Fruit fly (Drosophila melanogaster) whole organism, embryonic: ENCODE data around the gene ghi.

Source experiments
- B-H1 ChIP-seq: fragments of 200-800 bp; sonication (Bioruptor generic); IDR thresholded peaks from 3 replicates; pipeline ENCODE4 v1.3.6; 2022; ENCODE audit warnings: missing biosample characterization, missing genetic modification characterization
- Bteb2 ChIP-seq: fragments of 200-800 bp; sonication (Bioruptor generic); optimal IDR thresholded peaks from 2 replicates; lab custom pipeline; 2016; ENCODE audit warnings: missing biosample characterization, missing genetic modification characterization
- CG10462 ChIP-seq: fragments of 200-800 bp; sonication (Bioruptor generic); optimal IDR thresholded peaks from 2 replicates; lab custom pipeline; 2016; ENCODE audit warnings: missing biosample characterization, missing genetic modification characterization
- CG10565 ChIP-seq: fragments of 200-800 bp; sonication (Bioruptor generic); optimal IDR thresholded peaks from 3 replicates; lab custom pipeline; 2016; ENCODE audit warnings: missing biosample characterization, mild to moderate bottlenecking, missing genetic modification characterization
- CG10654 ChIP-seq: fragments of 200-800 bp; sonication (Bioruptor generic); optimal IDR thresholded peaks from 2 replicates; lab custom pipeline; 2016; ENCODE audit warnings: missing biosample characterization, missing genetic modification characterization
- CG11093 ChIP-seq: fragments of 200-800 bp; sonication (Bioruptor generic); IDR thresholded peaks from 3 replicates; pipeline ENCODE4 v1.3.6; 2022; ENCODE audit warnings: missing biosample characterization, missing genetic modification characterization
- CG12391 ChIP-seq: fragments of 200-800 bp; sonication (Bioruptor generic); optimal IDR thresholded peaks from 3 replicates; lab custom pipeline; 2018; ENCODE audit warnings: missing biosample characterization, mild to moderate bottlenecking, missing genetic modification characterization, moderate library complexity
- CG12659 ChIP-seq: fragments of 200-800 bp; sonication (Bioruptor generic); optimal IDR thresholded peaks from 3 replicates; lab custom pipeline; 2017; ENCODE audit warnings: mild to moderate bottlenecking, missing biosample characterization, missing genetic modification reagents, missing genetic modification characterization
- CG14667 ChIP-seq: fragments of 200-800 bp; sonication (Bioruptor generic); IDR thresholded peaks from 2 replicates; pipeline ENCODE4 v1.3.6; 2022; ENCODE audit warnings: missing biosample characterization, missing genetic modification characterization
- CG1529 ChIP-seq: fragments of 200-800 bp; sonication (Bioruptor generic); optimal IDR thresholded peaks from 3 replicates; lab custom pipeline; 2018; ENCODE audit warnings: missing biosample characterization, missing genetic modification characterization
- CG15696 ChIP-seq: fragments of 200-800 bp; sonication (Bioruptor generic); optimal IDR thresholded peaks from 2 replicates; lab custom pipeline; 2019; ENCODE audit warnings: missing biosample characterization, mild to moderate bottlenecking, missing genetic modification characterization, moderate library complexity
- CG1602 ChIP-seq: fragments of 200-800 bp; sonication (Bioruptor generic); optimal IDR thresholded peaks from 3 replicates; lab custom pipeline; 2016; ENCODE audit warnings: missing biosample characterization, missing genetic modification characterization
- CG18011 ChIP-seq: fragments of 200-800 bp; sonication (Bioruptor generic); optimal IDR thresholded peaks from 2 replicates; lab custom pipeline; 2017; ENCODE audit warnings: missing biosample characterization, missing genetic modification characterization, mild to moderate bottlenecking, moderate library complexity, missing genotype
- CG1832 ChIP-seq: fragments of 200-800 bp; sonication (Bioruptor generic); optimal IDR thresholded peaks from 2 replicates; lab custom pipeline; 2017; ENCODE audit warnings: missing biosample characterization, mild to moderate bottlenecking, missing genetic modification characterization, inconsistent platforms
- CG18476 ChIP-seq: fragments of 200-800 bp; sonication (Bioruptor generic); optimal IDR thresholded peaks from 2 replicates; lab custom pipeline; 2016; ENCODE audit warnings: missing biosample characterization, mild to moderate bottlenecking, missing genetic modification characterization
- CG2202 ChIP-seq: fragments of 200-800 bp; sonication (Bioruptor generic); optimal IDR thresholded peaks from 2 replicates; lab custom pipeline; 2018; ENCODE audit warnings: missing biosample characterization, mild to moderate bottlenecking, missing genetic modification characterization
- CG30020 ChIP-seq: fragments of 200-800 bp; optimal IDR thresholded peaks from 2 replicates; lab custom pipeline; 2019; ENCODE audit warnings: missing biosample characterization, mild to moderate bottlenecking, missing genetic modification characterization, moderate library complexity
- CG32532 ChIP-seq: fragments of 200-800 bp; sonication (Bioruptor generic); IDR thresholded peaks from 2 replicates; pipeline ENCODE4 v1.3.6; 2022; ENCODE audit warnings: missing biosample characterization, missing genetic modification characterization
- CG33213 ChIP-seq: fragments of 200-800 bp; sonication (Bioruptor generic); optimal IDR thresholded peaks from 3 replicates; lab custom pipeline; 2016; ENCODE audit warnings: missing biosample characterization, missing genetic modification characterization
- CG34422 ChIP-seq: fragments of 200-800 bp; sonication (Bioruptor generic); IDR thresholded peaks from 3 replicates; pipeline ENCODE4 v1.3.6; 2022; ENCODE audit warnings: missing biosample characterization, missing genetic modification characterization
- CG4328 ChIP-seq: fragments of 200-800 bp; sonication (Bioruptor generic); optimal IDR thresholded peaks from 3 replicates; lab custom pipeline; 2017; ENCODE audit warnings: missing biosample characterization, missing genetic modification reagents, missing genetic modification characterization
- CG4360 ChIP-seq: fragments of 200-800 bp; sonication (Bioruptor generic); IDR thresholded peaks from 2 replicates; pipeline ENCODE4 v1.3.6; 2022; ENCODE audit warnings: missing biosample characterization, missing genetic modification characterization
- CG7372 ChIP-seq: fragments of 200-800 bp; sonication (Bioruptor generic); IDR thresholded peaks from 2 replicates; pipeline ENCODE4 v1.3.6; 2022; ENCODE audit warnings: missing biosample characterization, missing genetic modification characterization
- Deaf1 ChIP-seq: fragments of 200-800 bp; optimal IDR thresholded peaks from 3 replicates; lab custom pipeline; 2019; ENCODE audit warnings: missing biosample characterization, mild to moderate bottlenecking, missing genetic modification characterization, moderate library complexity
- Dfd ChIP-seq, 2 experiments: fragments of >200 bp; optimal IDR thresholded peaks; 2 replicates each; lab custom pipeline; 2017; ENCODE audit warnings: missing biosample characterization in 2 of 2, missing genetic modification characterization in 2 of 2
- HHEX ChIP-seq: fragments of 200-800 bp; sonication (Bioruptor generic); optimal IDR thresholded peaks from 3 replicates; lab custom pipeline; 2017; ENCODE audit warnings: missing biosample characterization, mild to moderate bottlenecking, missing genetic modification characterization, missing genetic modification reagents
- Oaz ChIP-seq: fragments of 200-800 bp; sonication (Bioruptor generic); IDR thresholded peaks from 2 replicates; pipeline ENCODE4 v1.3.6; 2022; ENCODE audit warnings: missing biosample characterization, missing genetic modification characterization
- Poxn ChIP-seq: fragments of 200-800 bp; sonication (Bioruptor generic); IDR thresholded peaks from 2 replicates; pipeline ENCODE4 v1.3.6; 2022; ENCODE audit warnings: missing biosample characterization, missing genetic modification characterization
- Ssrp ChIP-seq: fragments of 200-800 bp; sonication (Bioruptor generic); optimal IDR thresholded peaks from 2 replicates; lab custom pipeline; 2018; ENCODE audit warnings: missing biosample characterization, mild to moderate bottlenecking, missing genetic modification characterization, moderate library complexity
- bowl ChIP-seq: fragments of 200-800 bp; sonication (Bioruptor generic); IDR thresholded peaks from 2 replicates; pipeline ENCODE4 v1.3.6; 2022; ENCODE audit warnings: missing biosample characterization, missing genetic modification characterization
- chn ChIP-seq: fragments of 200-800 bp; sonication (Bioruptor generic); optimal IDR thresholded peaks from 2 replicates; lab custom pipeline; 2016; ENCODE audit warnings: missing biosample characterization, missing genetic modification characterization
- crp ChIP-seq, 2 experiments: fragments of 200-800 bp; sonication (Bioruptor generic); optimal IDR thresholded peaks; 2 replicates in 1 of 2; 3 replicates in 1 of 2; lab custom pipeline; 2017; ENCODE audit warnings: missing biosample characterization in 2 of 2, missing genetic modification characterization in 2 of 2, mild to moderate bottlenecking in 1 of 2, moderate library complexity in 1 of 2
- da ChIP-seq: fragments of 200-800 bp; sonication (Bioruptor generic); optimal IDR thresholded peaks from 2 replicates; lab custom pipeline; 2016; ENCODE audit warnings: missing biosample characterization, missing genetic modification characterization
- dimm ChIP-seq: fragments of 200-800 bp; sonication (Bioruptor generic); IDR thresholded peaks from 2 replicates; pipeline ENCODE4 v1.3.6; 2022; ENCODE audit warnings: missing biosample characterization, missing genetic modification characterization
- dmrt11E ChIP-seq: fragments of 200-800 bp; sonication (Bioruptor generic); optimal IDR thresholded peaks from 3 replicates; lab custom pipeline; 2018; ENCODE audit warnings: missing biosample characterization, mild to moderate bottlenecking, missing genetic modification characterization, moderate library complexity
- gt ChIP-seq: fragments of 200-800 bp; sonication (Bioruptor generic); IDR thresholded peaks from 2 replicates; pipeline ENCODE4 v1.3.6; 2022; ENCODE audit warnings: missing biosample characterization, missing genetic modification characterization
- hbn ChIP-seq: fragments of 200-800 bp; sonication (Bioruptor generic); IDR thresholded peaks from 2 replicates; pipeline ENCODE4 v1.3.6; 2022; ENCODE audit warnings: missing biosample characterization, missing genetic modification characterization; ENCODE audit not compliant: partially characterized antibody
- hkb ChIP-seq, 2 experiments: fragments of 200-800 bp in 1 of 2; fragments of >200 bp in 1 of 2; sonication (Bioruptor generic) in 1 of 2; IDR thresholded peaks in 1 of 2; optimal IDR thresholded peaks in 1 of 2; 2 replicates each; pipeline versions ENCODE4 v1.3.6 to Lab custom; 2017 to 2022; ENCODE audit warnings: missing biosample characterization in 1 of 2, missing genetic modification characterization in 1 of 2
- insv ChIP-seq, 2 experiments: fragments of 200-800 bp; sonication (Bioruptor generic); optimal IDR thresholded peaks; 3 replicates each; lab custom pipeline; 2016 to 2018; ENCODE audit warnings: missing biosample characterization in 2 of 2, missing genetic modification characterization in 2 of 2
- jumu ChIP-seq: fragments of 200-800 bp; sonication (Bioruptor generic); optimal IDR thresholded peaks from 3 replicates; lab custom pipeline; 2016; ENCODE audit warnings: missing biosample characterization, missing genetic modification characterization
- nom ChIP-seq: fragments of 200-800 bp; sonication (Bioruptor generic); optimal IDR thresholded peaks from 2 replicates; lab custom pipeline; 2017; ENCODE audit warnings: missing biosample characterization, missing genetic modification characterization, mild to moderate bottlenecking, moderate library complexity, missing genetic modification reagents
- pfk ChIP-seq: fragments of 200-800 bp; sonication (Bioruptor generic); optimal IDR thresholded peaks from 2 replicates; lab custom pipeline; 2018; ENCODE audit warnings: missing biosample characterization, mild to moderate bottlenecking, missing genetic modification characterization, moderate library complexity
- ranshi ChIP-seq: fragments of 200-800 bp; sonication (Bioruptor generic); IDR thresholded peaks from 2 replicates; pipeline ENCODE4 v1.3.6; 2022; ENCODE audit warnings: missing biosample characterization, missing genetic modification characterization
- seq ChIP-seq: fragments of 200-800 bp; sonication (Bioruptor generic); IDR thresholded peaks from 2 replicates; pipeline ENCODE4 v1.3.6; 2022; ENCODE audit warnings: missing biosample characterization, missing genetic modification characterization
- shn ChIP-seq: fragments of 200-800 bp; sonication (Bioruptor generic); optimal IDR thresholded peaks from 3 replicates; lab custom pipeline; 2016; ENCODE audit warnings: missing biosample characterization, missing genetic modification characterization
- slou ChIP-seq: fragments of 200-800 bp; sonication (Bioruptor generic); optimal IDR thresholded peaks from 3 replicates; lab custom pipeline; 2016; ENCODE audit warnings: missing biosample characterization, missing genetic modification characterization
- tll ChIP-seq, 2 experiments: fragments of 200-800 bp in 1 of 2; fragments of >200 bp in 1 of 2; sonication (Bioruptor generic) in 1 of 2; optimal IDR thresholded peaks; 2 replicates each; lab custom pipeline; 2017 to 2019; ENCODE audit warnings: missing biosample characterization in 2 of 2, missing genetic modification characterization in 2 of 2, mild to moderate bottlenecking in 1 of 2, moderate library complexity in 1 of 2
- vnd ChIP-seq: fragments of 200-800 bp; sonication (Bioruptor generic); IDR thresholded peaks from 3 replicates; pipeline ENCODE4 v1.3.6; 2022; ENCODE audit warnings: missing biosample characterization, missing genetic modification characterization; ENCODE audit not compliant: partially characterized antibody

ghi gene

DNA sequence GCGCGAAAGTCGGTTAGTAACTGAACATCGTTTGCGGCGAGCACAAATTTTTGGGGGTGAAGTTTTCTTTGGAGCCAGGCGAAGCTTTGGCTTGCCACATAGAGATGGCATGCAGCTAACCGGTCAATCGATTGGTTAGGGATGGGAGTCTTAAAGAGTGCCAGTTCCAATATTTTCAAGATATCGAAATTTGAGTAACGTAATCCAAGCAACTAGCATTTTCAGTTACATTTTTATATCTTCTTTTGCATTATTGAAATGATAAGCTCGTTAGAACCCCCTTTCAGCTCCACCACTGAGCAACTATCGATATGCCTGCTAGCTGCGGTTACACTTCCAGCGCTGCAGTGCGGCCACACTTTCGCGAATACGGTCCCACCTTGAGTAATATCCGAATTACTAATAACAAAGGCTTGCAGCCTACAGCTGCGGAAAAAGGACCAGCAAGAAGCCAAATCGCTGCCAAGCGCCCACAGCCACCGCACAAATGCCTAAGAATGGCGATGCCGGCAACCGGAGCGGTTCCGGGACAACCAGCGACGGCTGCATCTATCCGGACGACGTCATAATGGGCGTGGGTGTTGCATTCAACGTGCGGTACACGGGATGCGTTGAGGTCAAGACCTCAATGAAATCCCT, 24.9 kb upstream of the ghi start, which contains the start of the genes Atat and Shc (continued):
- TF ChIP-seq nom (GFP tag; lab: Kevin White, UChicago) (peak; percentile 78), crp (GFP tag; optimal IDR thresholded peaks at IDR 0.05; lab: Kevin White, UChicago) (peak in 1 of 2 experiments; percentile 77), gt (GFP tag; lab: Robert Waterston, UW) (peak; percentile 99), Dfd (GFP tag; optimal IDR thresholded peaks at IDR 0.05; lab: Kevin White, UChicago) (peak in 1 of 2 experiments; percentile 87), CG1832 (GFP tag; lab: Kevin White, UChicago) (peak; percentile 42), da (GFP tag; lab: Kevin White, UChicago) (peak; percentile 99), CG7372 (GFP tag; lab: Robert Waterston, UW) (peak; percentile 100), HHEX (GFP tag; lab: Kevin White, UChicago) (peak; percentile 99), shn (GFP tag; lab: Kevin White, UChicago) (peak; percentile 100), CG4360 (GFP tag; lab: Robert Waterston, UW) (peak; percentile 87), CG12659 (GFP tag; lab: Kevin White, UChicago) (peak; percentile 99), dimm (GFP tag; lab: Robert Waterston, UW) (peak; percentile 98), CG14667 (GFP tag; lab: Robert Waterston, UW) (peak; percentile 100), bowl (GFP tag; lab: Robert Waterston, UW) (peak; percentile 96), CG2202 (tag; lab: Kevin White, UChicago) (peak; percentile 96), CG11093 (peak; percentile 100), seq (peak; percentile 98), CG10462 (GFP tag; lab: Kevin White, UChicago) (peak; percentile 99), CG1602 (GFP tag; lab: Kevin White, UChicago) (peak; percentile 100), CG18011 (GFP tag; lab: Kevin White, UChicago) (peak; percentile 93), slou (GFP tag; lab: Kevin White, UChicago) (peak; percentile 99), CG32532 (GFP tag; lab: Robert Waterston, UW) (peak; percentile 100), CG10654 (GFP tag; lab: Kevin White, UChicago) (peak; percentile 99), dmrt11E (peak; percentile 98), CG18476 (peak; percentile 98), hkb (optimal IDR thresholded peaks at IDR 0.05; lab: Kevin White, UChicago) (peak; percentile 90), hkb (GFP tag; IDR thresholded peaks at IDR 0.05; lab: Robert Waterston, UW) (peak; percentile 98), vnd (GFP tag; lab: Robert Waterston, UW) (peak; percentile 93), Oaz (GFP tag; lab: Robert Waterston, UW) (peak; percentile 99), ranshi (peak; percentile 100), tll (GFP tag; optimal IDR thresholded peaks at IDR 0.05; lab: Kevin White, UChicago) (peak; percentile 50 to 94), insv (GFP tag; optimal IDR thresholded peaks at IDR 0.05; lab: Kevin White, UChicago) (peak; percentile 16 to 80), CG15696 (peak; percentile 99), B-H1 (GFP tag; lab: Robert Waterston, UW) (peak; percentile 99), Bteb2 (GFP tag; lab: Kevin White, UChicago) (peak; percentile 99), Deaf1 (tag; lab: Kevin White, UChicago) (peak; percentile 84), Ssrp (peak; percentile 99), CG12391 (tag; lab: Kevin White, UChicago) (peak; percentile 99), pfk (GFP tag; lab: Kevin White, UChicago) (peak; percentile 66), CG33213 (GFP tag; lab: Kevin White, UChicago) (peak; percentile 99), chn (GFP tag; lab: Kevin White, UChicago) (peak; percentile 100), CG4328 (GFP tag; lab: Kevin White, UChicago) (peak; percentile 97), jumu (peak; percentile 100), CG30020 (peak; percentile 90), CG10565 (GFP tag; lab: Kevin White, UChicago) (peak; percentile 97), CG34422 (GFP tag; lab: Robert Waterston, UW) (peak; percentile 100), hbn (GFP tag; lab: Robert Waterston, UW) (peak; percentile 83), Poxn (GFP tag; lab: Robert Waterston, UW) (peak; percentile 99), CG1529 (GFP tag; lab: Kevin White, UChicago) (peak; percentile 94)
